Worm (Caenorhabditis elegans) whole organism, late embryonic: ENCODE measurements around the gene F26G1.10.

Source experiments
- ceh-45 ChIP-seq: fragments of 200-800 bp; sonication (Bioruptor generic); IDR thresholded peaks from 2 replicates; pipeline ENCODE4 v1.3.6; 2022; ENCODE audit warnings: missing genetic modification reagents, missing genetic modification characterization, missing compliant biosample characterization
- ceh-6 ChIP-seq: fragments of 200-800 bp; sonication (Bioruptor generic); optimal IDR thresholded peaks from 2 replicates; lab custom pipeline; 2018; ENCODE audit warnings: mild to moderate bottlenecking, missing genetic modification characterization, missing compliant biosample characterization
- elt-2 ChIP-seq: sonication (generic microtip); optimal IDR thresholded peaks from 2 replicates; lab custom pipeline; 2016; ENCODE audit warnings: missing genetic modification reagents, missing genetic modification characterization, missing compliant biosample characterization
- fkh-10 ChIP-seq: fragments of 150-350 bp; optimal IDR thresholded peaks from 2 replicates; lab custom pipeline; 2014; ENCODE audit warnings: missing biosample characterization, missing genetic modification reagents, missing genetic modification characterization
- nfya-1 ChIP-seq: sonication (generic microtip); optimal IDR thresholded peaks from 2 replicates; lab custom pipeline; 2017; ENCODE audit warnings: missing genetic modification characterization, mild to moderate bottlenecking, missing compliant biosample characterization, antibody characterized with exemption, moderate library complexity
- ref-2 ChIP-seq: sonication (generic microtip); optimal IDR thresholded peaks from 2 replicates; lab custom pipeline; 2016; ENCODE audit warnings: missing genetic modification characterization, missing compliant biosample characterization
- sdc-2 ChIP-seq: sonication (generic microtip); optimal IDR thresholded peaks from 2 replicates; lab custom pipeline; 2016; ENCODE audit warnings: missing genotype, missing genetic modification characterization, missing compliant biosample characterization
- tbx-2 ChIP-seq: sonication (generic microtip); optimal IDR thresholded peaks from 2 replicates; lab custom pipeline; 2016; ENCODE audit warnings: missing genetic modification characterization, missing compliant biosample characterization
- unc-42 ChIP-seq: sonication (generic microtip); optimal IDR thresholded peaks from 2 replicates; lab custom pipeline; 2016; ENCODE audit warnings: missing genotype, missing genetic modification characterization, missing compliant biosample characterization

DNA sequence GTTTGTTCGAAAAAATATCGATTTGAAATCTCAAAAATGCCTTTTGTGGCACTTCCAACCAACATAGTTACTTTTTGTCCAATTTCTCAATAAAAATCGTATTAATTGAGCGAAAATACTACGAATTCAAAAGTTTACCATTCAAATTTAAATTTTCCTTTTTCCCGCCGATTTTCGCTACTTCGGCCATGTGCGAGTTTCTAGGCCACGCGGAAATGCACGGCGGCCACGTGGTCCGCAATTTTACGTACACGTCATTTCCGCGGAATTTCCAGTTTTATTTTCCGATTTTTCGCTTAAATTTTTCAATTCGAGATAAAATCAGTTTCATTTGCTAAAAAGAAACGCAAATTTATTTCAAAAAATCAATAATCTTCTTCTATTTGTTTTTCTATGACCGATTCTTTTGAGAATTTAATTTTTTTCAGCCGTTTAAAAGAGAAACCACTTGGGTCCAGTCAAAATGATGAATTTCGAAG, 34.2 kb upstream of the F26G1.10 start, which contains the start of gene eas-1:
- peak; percentile 92 for TF ChIP-seq elt-2 (tag; lab: Kevin White, UChicago)
- peak; percentile 1 for TF ChIP-seq sdc-2 (tag; lab: Kevin White, UChicago)
- peak; percentile 34 for TF ChIP-seq ceh-6 (GFP tag; lab: Kevin White, UChicago)
- TF ChIP-seq nfya-1 (tag; lab: Kevin White, UChicago): peak; percentile 48
- TF ChIP-seq ref-2 (tag; lab: Kevin White, UChicago): peak; percentile 86
- TF ChIP-seq fkh-10: no peak
- peak; percentile 50 for TF ChIP-seq unc-42 (tag; lab: Kevin White, UChicago)
- TF ChIP-seq tbx-2: peak; percentile 89
- no peak for TF ChIP-seq ceh-45 (GFP tag; lab: Robert Waterston, UW)
